Fruit fly (Drosophila melanogaster) whole organism, prepupa: ENCODE data around the gene CheA75a.

Experiments
- CG10631 ChIP-seq: fragments of 200-800 bp; sonication (Bioruptor generic); optimal IDR thresholded peaks from 2 replicates; lab custom pipeline; 2016; ENCODE audit warnings: missing biosample characterization, missing genetic modification characterization
- CG10669 ChIP-seq: fragments of 200-800 bp; sonication (Bioruptor generic); optimal IDR thresholded peaks from 3 replicates; lab custom pipeline; 2018; ENCODE audit warnings: missing biosample characterization, mild to moderate bottlenecking, missing genetic modification characterization, moderate library complexity
- CG11902 ChIP-seq: fragments of 200-800 bp; sonication (Bioruptor generic); optimal IDR thresholded peaks from 3 replicates; lab custom pipeline; 2016; ENCODE audit warnings: missing biosample characterization, missing genetic modification characterization
- CG15336 ChIP-seq: fragments of 200-800 bp; sonication (Bioruptor generic); IDR thresholded peaks from 2 replicates; pipeline ENCODE4 v1.3.6; 2022; ENCODE audit warnings: missing biosample characterization, missing genetic modification characterization
- CG1621 ChIP-seq: fragments of 200-800 bp; sonication (Bioruptor generic); optimal IDR thresholded peaks from 3 replicates; lab custom pipeline; 2018; ENCODE audit warnings: missing biosample characterization, mild to moderate bottlenecking, missing genetic modification characterization
- CG32006 ChIP-seq: fragments of 200-800 bp; sonication (Bioruptor generic); optimal IDR thresholded peaks from 3 replicates; lab custom pipeline; 2017; ENCODE audit warnings: missing biosample characterization, mild to moderate bottlenecking, missing genetic modification characterization
- CG34406 ChIP-seq: fragments of 200-800 bp; sonication (Bioruptor generic); optimal IDR thresholded peaks from 3 replicates; lab custom pipeline; 2016; ENCODE audit warnings: missing biosample characterization, missing genetic modification characterization
- CG4318 ChIP-seq: fragments of 200-800 bp; sonication (Bioruptor generic); optimal IDR thresholded peaks from 3 replicates; lab custom pipeline; 2017; ENCODE audit warnings: missing biosample characterization, mild to moderate bottlenecking, missing genetic modification characterization
- CG6163 ChIP-seq: fragments of 200-800 bp; sonication (Bioruptor generic); IDR thresholded peaks from 3 replicates; pipeline ENCODE4 v1.3.6; 2022; ENCODE audit warnings: missing biosample characterization, missing genetic modification characterization
- CG6276 ChIP-seq: fragments of 200-800 bp; sonication (Bioruptor generic); optimal IDR thresholded peaks from 2 replicates; lab custom pipeline; 2017; ENCODE audit warnings: missing biosample characterization, mild to moderate bottlenecking, missing genetic modification characterization
- CG6792 ChIP-seq: fragments of 200-800 bp; sonication (Bioruptor generic); optimal IDR thresholded peaks from 3 replicates; lab custom pipeline; 2016; ENCODE audit warnings: missing biosample characterization, missing genetic modification characterization
- CG6808 ChIP-seq: fragments of 200-800 bp; sonication (Bioruptor generic); optimal IDR thresholded peaks from 3 replicates; lab custom pipeline; 2017; ENCODE audit warnings: missing biosample characterization, missing genetic modification characterization, mild to moderate bottlenecking, moderate library complexity, missing genetic modification reagents
- CG6854 ChIP-seq: fragments of 200-800 bp; sonication (Bioruptor generic); optimal IDR thresholded peaks from 2 replicates; lab custom pipeline; 2017; ENCODE audit warnings: missing biosample characterization, mild to moderate bottlenecking, missing genetic modification characterization
- CG7368 ChIP-seq: fragments of 200-800 bp; sonication (Bioruptor generic); optimal IDR thresholded peaks from 3 replicates; lab custom pipeline; 2016; ENCODE audit warnings: missing biosample characterization, missing genetic modification characterization
- CG8119 ChIP-seq: fragments of 200-800 bp; sonication (Bioruptor generic); IDR thresholded peaks from 3 replicates; pipeline ENCODE4 v1.3.6; 2022; ENCODE audit warnings: missing biosample characterization, missing genetic modification characterization
- CG8319 ChIP-seq: fragments of 200-800 bp; sonication (Bioruptor generic); optimal IDR thresholded peaks from 3 replicates; lab custom pipeline; 2016; ENCODE audit warnings: missing biosample characterization, missing genetic modification characterization
- CG8632 ChIP-seq: fragments of 200-800 bp; sonication (Bioruptor generic); optimal IDR thresholded peaks from 3 replicates; lab custom pipeline; 2016; ENCODE audit warnings: missing biosample characterization, missing genetic modification characterization
- CG9139 ChIP-seq: fragments of 200-800 bp; sonication (Bioruptor generic); optimal IDR thresholded peaks from 3 replicates; lab custom pipeline; 2017; ENCODE audit warnings: missing biosample characterization, mild to moderate bottlenecking, missing genetic modification characterization
- Eip75B ChIP-seq: fragments of 200-800 bp; sonication (Bioruptor generic); optimal IDR thresholded peaks from 3 replicates; lab custom pipeline; 2016; ENCODE audit warnings: missing biosample characterization, missing genetic modification characterization
- Eip78C ChIP-seq: fragments of 200-800 bp; sonication (Bioruptor generic); peaks from one replicate; lab custom pipeline; 2016; ENCODE audit warnings: missing biosample characterization, missing genetic modification characterization
- Eip93F ChIP-seq: fragments of 200-800 bp; sonication (Bioruptor generic); optimal IDR thresholded peaks from 2 replicates; lab custom pipeline; 2016; ENCODE audit warnings: missing biosample characterization, mild to moderate bottlenecking, missing genetic modification characterization
- Ets96B ChIP-seq: fragments of 200-800 bp; optimal IDR thresholded peaks from 2 replicates; lab custom pipeline; 2019; ENCODE audit warnings: missing biosample characterization, mild to moderate bottlenecking, missing genetic modification characterization, moderate library complexity
- Gug ChIP-seq: fragments of 200-800 bp; sonication (Bioruptor generic); IDR thresholded peaks from 2 replicates; pipeline ENCODE4 v1.3.6; 2022; ENCODE audit warnings: missing biosample characterization, missing genetic modification characterization
- Hr38 ChIP-seq: sonication (Bioruptor generic); optimal IDR thresholded peaks from 2 replicates; lab custom pipeline; 2016; ENCODE audit warnings: missing biosample characterization, missing genetic modification characterization
- Hr39 ChIP-seq: fragments of 200-800 bp; sonication (Bioruptor generic); optimal IDR thresholded peaks from 2 replicates; lab custom pipeline; 2016; ENCODE audit warnings: missing biosample characterization, missing genetic modification characterization
- Hr4 ChIP-seq: fragments of 200-800 bp; sonication (Bioruptor generic); optimal IDR thresholded peaks from 3 replicates; lab custom pipeline; 2016; ENCODE audit warnings: missing biosample characterization, missing genetic modification characterization
- OdsH ChIP-seq: fragments of 200-800 bp; sonication (Bioruptor generic); optimal IDR thresholded peaks from 3 replicates; lab custom pipeline; 2016; ENCODE audit warnings: missing biosample characterization, missing genetic modification characterization
- Smox ChIP-seq: fragments of 200-800 bp; sonication (Bioruptor generic); optimal IDR thresholded peaks from 3 replicates; lab custom pipeline; 2016; ENCODE audit warnings: missing biosample characterization, missing genetic modification characterization
- Sox14 ChIP-seq: fragments of 200-800 bp; sonication (Bioruptor generic); optimal IDR thresholded peaks from 3 replicates; lab custom pipeline; 2016; ENCODE audit warnings: missing biosample characterization, missing genetic modification characterization
- Sox15 ChIP-seq: fragments of 200-800 bp; sonication (Bioruptor generic); optimal IDR thresholded peaks from 3 replicates; lab custom pipeline; 2016; ENCODE audit warnings: missing biosample characterization, missing genetic modification characterization
- achi ChIP-seq: fragments of 200-800 bp; sonication (Bioruptor generic); optimal IDR thresholded peaks from 3 replicates; lab custom pipeline; 2016; ENCODE audit warnings: missing biosample characterization, missing genetic modification characterization
- cyc ChIP-seq: fragments of 200-800 bp; sonication (Bioruptor generic); optimal IDR thresholded peaks from 3 replicates; lab custom pipeline; 2016; ENCODE audit warnings: missing biosample characterization, missing genetic modification characterization
- eg ChIP-seq: fragments of 200-800 bp; sonication (Bioruptor generic); IDR thresholded peaks from 3 replicates; pipeline ENCODE4 v1.3.6; 2022; ENCODE audit warnings: missing biosample characterization, missing genetic modification characterization
- esn ChIP-seq: fragments of 200-800 bp; sonication (Bioruptor generic); optimal IDR thresholded peaks from 2 replicates; lab custom pipeline; 2016; ENCODE audit warnings: missing biosample characterization, mild to moderate bottlenecking, missing genetic modification characterization, moderate library complexity
- fd59A ChIP-seq: fragments of 200-800 bp; sonication (Bioruptor generic); optimal IDR thresholded peaks from 2 replicates; lab custom pipeline; 2017; ENCODE audit warnings: missing biosample characterization, mild to moderate bottlenecking, missing genetic modification characterization, missing genetic modification reagents
- fd85E ChIP-seq: fragments of 200-800 bp; sonication (Bioruptor generic); optimal IDR thresholded peaks from 3 replicates; lab custom pipeline; 2016; ENCODE audit warnings: missing biosample characterization, missing genetic modification characterization
- fkh ChIP-seq: fragments of 200-800 bp; sonication (Bioruptor generic); optimal IDR thresholded peaks from 3 replicates; lab custom pipeline; 2017; ENCODE audit warnings: missing biosample characterization, mild to moderate bottlenecking, missing genetic modification characterization, moderate library complexity
- lz ChIP-seq: fragments of 200-800 bp; sonication (Bioruptor generic); optimal IDR thresholded peaks from 3 replicates; lab custom pipeline; 2016; ENCODE audit warnings: missing biosample characterization, missing genetic modification characterization
- net ChIP-seq: fragments of 200-800 bp; sonication (Bioruptor generic); optimal IDR thresholded peaks from 3 replicates; lab custom pipeline; 2016; ENCODE audit warnings: missing biosample characterization, missing genetic modification characterization
- salr ChIP-seq, 2 experiments: fragments of 200-800 bp; sonication (Bioruptor generic); optimal IDR thresholded peaks; 3 replicates each; lab custom pipeline; 2016 to 2018; ENCODE audit warnings: missing biosample characterization in 2 of 2, missing genetic modification characterization in 2 of 2, mild to moderate bottlenecking in 1 of 2
- svp ChIP-seq: fragments of 200-800 bp; sonication (Bioruptor generic); peaks from one replicate; lab custom pipeline; 2016; ENCODE audit warnings: missing biosample characterization, missing genetic modification characterization
- topi ChIP-seq: fragments of 200-800 bp; sonication (Bioruptor generic); optimal IDR thresholded peaks from 3 replicates; lab custom pipeline; 2016; ENCODE audit warnings: missing biosample characterization, missing genetic modification characterization
- vri ChIP-seq: fragments of 200-800 bp; sonication (Bioruptor generic); optimal IDR thresholded peaks from 3 replicates; lab custom pipeline; 2016; ENCODE audit warnings: missing biosample characterization, mild to moderate bottlenecking, missing genetic modification characterization

CheA75a gene

DNA sequence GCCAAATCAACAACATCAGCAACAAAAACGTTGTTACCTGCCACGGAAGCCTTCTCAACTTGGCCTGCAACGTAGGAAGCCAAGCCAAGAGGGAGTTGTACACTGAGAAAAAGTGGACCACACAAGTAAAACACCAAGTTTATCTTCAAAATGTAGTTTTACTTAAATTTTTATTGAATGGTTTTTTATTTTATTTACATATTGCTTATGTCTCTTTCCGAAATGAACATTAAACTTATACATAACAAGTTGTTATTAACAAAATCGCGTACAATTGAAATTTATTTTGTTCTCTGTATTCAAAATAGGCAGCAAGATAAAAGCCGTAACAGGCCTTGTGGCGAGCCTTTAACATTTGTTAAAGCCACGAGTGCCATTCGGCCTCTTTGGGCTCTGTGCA lies 3.1 kb upstream of the CheA75a start (continued):
- TF ChIP-seq CG11902 (GFP tag; lab: Kevin White, UChicago), result no peak
- TF ChIP-seq CG6808 (GFP tag; lab: Kevin White, UChicago), result no peak
- TF ChIP-seq CG32006 (GFP tag; lab: Kevin White, UChicago), result peak; percentile 80
- peak; percentile 2 for TF ChIP-seq CG6792 (GFP tag; lab: Kevin White, UChicago)
- peak; percentile 74 for TF ChIP-seq Hr4 (GFP tag; lab: Kevin White, UChicago)
- TF ChIP-seq Sox14 (GFP tag; lab: Kevin White, UChicago), result peak; percentile 4
- no peak for TF ChIP-seq Smox
- TF ChIP-seq CG1621 (tag; lab: Kevin White, UChicago), result no peak
- TF ChIP-seq fd59A (GFP tag; lab: Kevin White, UChicago), result peak; percentile 9
- no peak for TF ChIP-seq CG34406 (GFP tag; lab: Kevin White, UChicago)
- TF ChIP-seq vri (GFP tag; lab: Kevin White, UChicago), result no peak
- no peak for TF ChIP-seq CG8319 (GFP tag; lab: Kevin White, UChicago)
- no peak for TF ChIP-seq CG10669 (GFP tag; lab: Kevin White, UChicago)
- no peak for TF ChIP-seq Sox15 (GFP tag; lab: Kevin White, UChicago)
- TF ChIP-seq achi, result peak; percentile 52
- no peak for TF ChIP-seq lz
- TF ChIP-seq esn (GFP tag; lab: Kevin White, UChicago), result peak; percentile 17
- TF ChIP-seq Hr39, result no peak
- no peak for TF ChIP-seq topi (GFP tag; lab: Kevin White, UChicago)
- peak; percentile 68 for TF ChIP-seq CG6276 (GFP tag; lab: Kevin White, UChicago)
- TF ChIP-seq cyc (GFP tag; lab: Kevin White, UChicago), result peak; percentile 2
- TF ChIP-seq CG4318 (GFP tag; lab: Kevin White, UChicago), result peak; percentile 62
- peak; percentile 34 for TF ChIP-seq net
- TF ChIP-seq CG9139 (GFP tag; lab: Kevin White, UChicago), result no peak
- TF ChIP-seq Ets96B (tag; lab: Kevin White, UChicago), result peak; percentile 5
- TF ChIP-seq OdsH (GFP tag; lab: Kevin White, UChicago), result peak; percentile 42
- TF ChIP-seq Eip75B (GFP tag; lab: Kevin White, UChicago), result peak; percentile 14
- TF ChIP-seq Eip78C (GFP tag; lab: Kevin White, UChicago), result peak; percentile 87
- no peak for TF ChIP-seq CG8632 (GFP tag; lab: Kevin White, UChicago)
- no peak for TF ChIP-seq Hr38 (GFP tag; lab: Kevin White, UChicago)
- TF ChIP-seq CG15336 (GFP tag; lab: Robert Waterston, UW), result peak; percentile 75
- no peak for TF ChIP-seq CG6854

dm6 chr3L:18250652-18251051 lies 1.2 kb upstream of the CheA75a start:
- TF ChIP-seq Eip78C (GFP tag; lab: Kevin White, UChicago) (peak; percentile 73), CG4318 (GFP tag; lab: Kevin White, UChicago) (peak; percentile 6), Sox15 (GFP tag; lab: Kevin White, UChicago) (no peak), CG10631 (GFP tag; lab: Kevin White, UChicago) (peak; percentile 23), eg (GFP tag; lab: Robert Waterston, UW) (peak; percentile 51; the same call in 2 of the 3 replicates), vri (GFP tag; lab: Kevin White, UChicago) (no peak), Hr39 (no peak), fd85E (no peak), CG15336 (GFP tag; lab: Robert Waterston, UW) (peak; percentile 63; the same call in 1 of the 2 replicates), Gug (GFP tag; lab: Robert Waterston, UW) (peak; percentile 45), achi (peak; percentile 18), CG8119 (GFP tag; lab: Robert Waterston, UW) (peak; percentile 55; the same call in 2 of the 3 replicates), svp (GFP tag; lab: Kevin White, UChicago) (peak; percentile 46), Eip93F (GFP tag; lab: Kevin White, UChicago) (no peak), CG7368 (GFP tag; lab: Kevin White, UChicago) (no peak), Hr4 (GFP tag; lab: Kevin White, UChicago) (peak; percentile 41), fkh (no peak), salr (GFP tag; optimal IDR thresholded peaks at IDR 0.05; lab: Kevin White, UChicago) (peak in 1 of 2 experiments; percentile 11), CG32006 (GFP tag; lab: Kevin White, UChicago) (peak; percentile 59), CG6163 (GFP tag; lab: Robert Waterston, UW) (peak; percentile 51; the same call in 2 of the 3 replicates), lz (no peak)
- TF ChIP-seq, all 60 proteins: peak for 13
